Fruit fly (Drosophila melanogaster): ENCODE results near the gene CG15478.

The CG15478 gene

dm6 chrX:7710439-7711154, 7.1 kb downstream of the CG15478 start (continued):
- peak; percentile 44 for TF ChIP-seq Antp (GFP tag; optimal IDR thresholded peaks at IDR 0.05)
- TF ChIP-seq BEAF-32 (GFP tag; optimal IDR thresholded peaks at IDR 0.05), result peak; percentile 42
- peak; percentile 35 for TF ChIP-seq CG10979 (tag; optimal IDR thresholded peaks at IDR 0.05)
- TF ChIP-seq eyg (GFP tag; optimal IDR thresholded peaks at IDR 0.05), result no peak
- peak; percentile 92 for TF ChIP-seq Med (GFP tag)
- no peak for TF ChIP-seq nau (GFP tag; optimal IDR thresholded peaks at IDR 0.05)
- TF ChIP-seq CG15269 (tag; optimal IDR thresholded peaks at IDR 0.05), result no peak
- peak; percentile 67 for TF ChIP-seq Ets65A (GFP tag)
- TF ChIP-seq CG4282 (GFP tag; optimal IDR thresholded peaks at IDR 0.05), result no peak
- peak; percentile 69 for TF ChIP-seq Dref (GFP tag; IDR thresholded peaks at IDR 0.05)
- peak; percentile 86 for TF ChIP-seq CG2116 (GFP tag; optimal IDR thresholded peaks at IDR 0.05)
- no peak for TF ChIP-seq h (optimal IDR thresholded peaks at IDR 0.05)
- TF ChIP-seq Ravus (GFP tag; IDR thresholded peaks at IDR 0.05), result no peak
- TF ChIP-seq Xbp1 (GFP tag; optimal IDR thresholded peaks at IDR 0.05), result peak; percentile 71
- no peak for TF ChIP-seq lov (optimal IDR thresholded peaks at IDR 0.05)
- TF ChIP-seq lov (GFP tag; IDR thresholded peaks at IDR 0.05), result no peak
- TF ChIP-seq vvl (GFP tag; IDR thresholded peaks at IDR 0.05), result peak; percentile 38; the same call in 1 of the 2 replicates
- TF ChIP-seq CG1647 (GFP tag; optimal IDR thresholded peaks at IDR 0.05), result peak; percentile 26
- 0 out of 2 replicates have a peak, but pooled peaks have one; percentile 3 for TF ChIP-seq H2.0 (GFP tag; IDR thresholded peaks at IDR 0.05)
- TF ChIP-seq CG13775 (GFP tag; optimal IDR thresholded peaks at IDR 0.05), result no peak
- peak; percentile 7 for TF ChIP-seq CG5180 (GFP tag; optimal IDR thresholded peaks at IDR 0.05)
- no peak for TF ChIP-seq D (optimal IDR thresholded peaks at IDR 0.05)
- TF ChIP-seq D (GFP tag; optimal IDR thresholded peaks at IDR 0.05), result no peak
- no peak for TF ChIP-seq NC2β (GFP tag; optimal IDR thresholded peaks at IDR 0.05)
- no peak for TF ChIP-seq CG32767 (GFP tag; IDR thresholded peaks at IDR 0.05)
- TF ChIP-seq Atf-2 (GFP tag; optimal IDR thresholded peaks at IDR 0.05), result no peak
- TF ChIP-seq CG9437 (GFP tag; optimal IDR thresholded peaks at IDR 0.05), result no peak
- TF ChIP-seq Eip74EF (GFP tag; optimal IDR thresholded peaks at IDR 0.05), result no peak
- TF ChIP-seq gce (GFP tag; IDR thresholded peaks at IDR 0.05), result no peak
- TF ChIP-seq Rx (GFP tag; IDR thresholded peaks at IDR 0.05), result no peak
- TF ChIP-seq ara (GFP tag; IDR thresholded peaks at IDR 0.05), result no peak
- TF ChIP-seq CG16815 (GFP tag; optimal IDR thresholded peaks at IDR 0.05), result no peak
- no peak for TF ChIP-seq fd3F (GFP tag; optimal IDR thresholded peaks at IDR 0.05)
- TF ChIP-seq zf30C (GFP tag; optimal IDR thresholded peaks at IDR 0.05), result peak; percentile 14
- no peak for TF ChIP-seq wek (GFP tag; optimal IDR thresholded peaks at IDR 0.05)
- TF ChIP-seq shn (GFP tag; optimal IDR thresholded peaks at IDR 0.05), result no peak
- no peak for TF ChIP-seq CG4820 (GFP tag; optimal IDR thresholded peaks at IDR 0.05)
- TF ChIP-seq CG8290 (GFP tag; optimal IDR thresholded peaks at IDR 0.05), result no peak
- TF ChIP-seq CG8290 (tag; optimal IDR thresholded peaks at IDR 0.05), result peak in 1 of 2 experiments; percentile 67
- no peak for TF ChIP-seq CG8478 (optimal IDR thresholded peaks at IDR 0.05)
- TF ChIP-seq ranshi (GFP tag; IDR thresholded peaks at IDR 0.05), result no peak
- no peak for TF ChIP-seq CG2129 (GFP tag; IDR thresholded peaks at IDR 0.05; ENCODE audit: partially characterized antibody)
- TF ChIP-seq CG13424 (tag; optimal IDR thresholded peaks at IDR 0.05), result no peak
- TF ChIP-seq hb (GFP tag; IDR thresholded peaks at IDR 0.05; ENCODE audit: partially characterized antibody), result no peak
- peak; percentile 45 for TF ChIP-seq Hsf (GFP tag; optimal IDR thresholded peaks at IDR 0.05)
- TF ChIP-seq Hey (tag; optimal IDR thresholded peaks at IDR 0.05), result no peak
- no peak for TF ChIP-seq Mad (GFP tag; optimal IDR thresholded peaks at IDR 0.05)
- peak; percentile 6 for TF ChIP-seq ind (GFP tag; optimal IDR thresholded peaks at IDR 0.05)
- TF ChIP-seq CG14667 (GFP tag; IDR thresholded peaks at IDR 0.05), result no peak
- TF ChIP-seq MESR4 (GFP tag; optimal IDR thresholded peaks at IDR 0.05), result no peak
- peak; percentile 36 for TF ChIP-seq CG3281 (GFP tag; optimal IDR thresholded peaks at IDR 0.05)
- TF ChIP-seq CG7928 (GFP tag; optimal IDR thresholded peaks at IDR 0.05), result no peak

Data from whole organism, embryonic.